Worm (Caenorhabditis elegans) whole organism, L2 larva: ENCODE data around the gene M176.11.

Source experiments
- C34F6.9 ChIP-seq: fragments of 150-350 bp; optimal IDR thresholded peaks from 2 replicates; lab custom pipeline; 2014; ENCODE audit warnings: missing biosample characterization, missing genetic modification characterization
- F13H6.1 ChIP-seq: sonication (generic microtip); optimal IDR thresholded peaks from 2 replicates; lab custom pipeline; 2016; ENCODE audit warnings: missing genetic modification characterization, missing compliant biosample characterization
- R02D3.7 ChIP-seq: fragments of 150-350 bp; optimal IDR thresholded peaks from 2 replicates; lab custom pipeline; 2014; ENCODE audit warnings: missing biosample characterization, missing genetic modification characterization
- Y55F3AM.14 ChIP-seq: fragments of 200-800 bp; sonication (Bioruptor generic); optimal IDR thresholded peaks from 2 replicates; lab custom pipeline; 2018; ENCODE audit warnings: mild to moderate bottlenecking, missing genetic modification characterization, missing compliant biosample characterization
- ZK546.5 ChIP-seq: sonication (generic microtip); optimal IDR thresholded peaks from 2 replicates; lab custom pipeline; 2017; ENCODE audit warnings: missing biosample characterization, missing genetic modification characterization
- alr-1 ChIP-seq: fragments of 150-350 bp; optimal IDR thresholded peaks from 2 replicates; lab custom pipeline; 2014; ENCODE audit warnings: missing biosample characterization, missing genetic modification characterization
- aly-2 ChIP-seq: fragments of 150-350 bp; optimal IDR thresholded peaks from 2 replicates; lab custom pipeline; 2014; ENCODE audit warnings: missing biosample characterization, missing genetic modification characterization
- ama-1 ChIP-seq: fragments of 150-350 bp; optimal IDR thresholded peaks from 2 replicates; lab custom pipeline; 2018; ENCODE audit warnings: inconsistent platforms
- blmp-1 ChIP-seq: sonication (generic microtip); optimal IDR thresholded peaks from 2 replicates; lab custom pipeline; 2017; ENCODE audit warnings: missing genetic modification characterization, mild to moderate bottlenecking, missing compliant biosample characterization, antibody characterized with exemption, moderate library complexity; ENCODE audit not compliant: insufficient read depth
- ceh-16 ChIP-seq: fragments of 150-350 bp; optimal IDR thresholded peaks from 2 replicates; lab custom pipeline; 2014; ENCODE audit warnings: missing biosample characterization, missing genetic modification characterization
- crh-2 ChIP-seq: sonication (generic microtip); optimal IDR thresholded peaks from 2 replicates; lab custom pipeline; 2017; ENCODE audit warnings: missing biosample characterization, missing genetic modification characterization
- egl-27 ChIP-seq: sonication (generic microtip); optimal IDR thresholded peaks from 3 replicates; lab custom pipeline; 2017; ENCODE audit warnings: missing biosample characterization, missing genetic modification reagents, missing genetic modification characterization
- elt-1 ChIP-seq: fragments of 150-350 bp; optimal IDR thresholded peaks from 2 replicates; lab custom pipeline; 2014; ENCODE audit warnings: missing biosample characterization, missing genetic modification characterization
- fos-1 ChIP-seq: fragments of 150-350 bp; optimal IDR thresholded peaks from 2 replicates; lab custom pipeline; 2014; ENCODE audit warnings: missing biosample characterization, missing genetic modification characterization
- gmeb-1 ChIP-seq: fragments of 150-350 bp; optimal IDR thresholded peaks from 2 replicates; lab custom pipeline; 2014; ENCODE audit warnings: missing biosample characterization, missing genetic modification characterization
- lin-13 ChIP-seq: fragments of 150-350 bp; optimal IDR thresholded peaks from 2 replicates; lab custom pipeline; 2014; ENCODE audit warnings: missing biosample characterization, missing genetic modification reagents, missing genetic modification characterization
- lin-39 ChIP-seq: fragments of 150-350 bp; optimal IDR thresholded peaks from 2 replicates; lab custom pipeline; 2014; ENCODE audit warnings: missing biosample characterization, missing genetic modification reagents, missing genetic modification characterization
- lsy-2 ChIP-seq, 2 experiments: fragments of 150-350 bp in 1 of 2; sonication (generic microtip) in 1 of 2; optimal IDR thresholded peaks; 2 replicates each; lab custom pipeline; 2014 to 2017; ENCODE audit warnings: missing biosample characterization in 2 of 2, missing genetic modification characterization in 2 of 2
- mab-5 ChIP-seq: fragments of 150-350 bp; optimal IDR thresholded peaks from 2 replicates; lab custom pipeline; 2014; ENCODE audit warnings: missing biosample characterization, missing genetic modification characterization
- nhr-10 ChIP-seq: sonication (generic microtip); optimal IDR thresholded peaks from 2 replicates; lab custom pipeline; 2017; ENCODE audit warnings: missing biosample characterization, missing genetic modification characterization
- nhr-11 ChIP-seq: fragments of 150-350 bp; optimal IDR thresholded peaks from 2 replicates; lab custom pipeline; 2014; ENCODE audit warnings: missing biosample characterization, missing genetic modification characterization
- nhr-129 ChIP-seq: fragments of 150-350 bp; optimal IDR thresholded peaks from 2 replicates; lab custom pipeline; 2014; ENCODE audit warnings: missing biosample characterization, missing genetic modification characterization
- nhr-23 ChIP-seq: fragments of 150-350 bp; optimal IDR thresholded peaks from 2 replicates; lab custom pipeline; 2014; ENCODE audit warnings: missing biosample characterization, missing genetic modification reagents, missing genetic modification characterization
- nhr-237 ChIP-seq: fragments of 150-350 bp; optimal IDR thresholded peaks from 2 replicates; lab custom pipeline; 2014; ENCODE audit warnings: missing biosample characterization, missing genetic modification characterization
- nhr-25 ChIP-seq: fragments of 150-350 bp; sonication (generic microtip); optimal IDR thresholded peaks from 3 replicates; lab custom pipeline; 2014; ENCODE audit warnings: missing biosample characterization, missing genetic modification characterization
- nhr-77 ChIP-seq: fragments of 150-350 bp; optimal IDR thresholded peaks from 2 replicates; lab custom pipeline; 2014; ENCODE audit warnings: missing biosample characterization, missing genetic modification characterization
- peb-1 ChIP-seq: fragments of 150-350 bp; optimal IDR thresholded peaks from 2 replicates; lab custom pipeline; 2014; ENCODE audit warnings: missing biosample characterization, missing genetic modification characterization
- sem-4 ChIP-seq: fragments of 150-350 bp; optimal IDR thresholded peaks from 2 replicates; lab custom pipeline; 2014; ENCODE audit warnings: missing biosample characterization, missing genetic modification reagents, missing genetic modification characterization
- skn-1 ChIP-seq: sonication (generic microtip); optimal IDR thresholded peaks from 2 replicates; lab custom pipeline; 2017; ENCODE audit warnings: missing biosample characterization, missing genetic modification characterization
- sma-9 ChIP-seq, 2 experiments: fragments of 150-350 bp in 1 of 2; sonication (generic microtip) in 1 of 2; optimal IDR thresholded peaks; 2 replicates each; lab custom pipeline; 2014 to 2016; ENCODE audit warnings: missing genetic modification characterization in 2 of 2, mild to moderate bottlenecking in 1 of 2, missing biosample characterization in 1 of 2, missing compliant biosample characterization in 1 of 2, missing genetic modification reagents in 1 of 2, moderate library complexity in 1 of 2
- snpc-4 ChIP-seq: fragments of 150-350 bp; optimal IDR thresholded peaks from 2 replicates; lab custom pipeline; 2014; ENCODE audit warnings: missing biosample characterization, missing genetic modification characterization
- unc-39 ChIP-seq: fragments of 150-350 bp; optimal IDR thresholded peaks from 2 replicates; lab custom pipeline; 2014; ENCODE audit warnings: missing biosample characterization, missing genetic modification characterization
- unc-55 ChIP-seq: fragments of 150-350 bp; sonication (generic microtip); optimal IDR thresholded peaks from 3 replicates; lab custom pipeline; 2014; ENCODE audit warnings: missing biosample characterization, missing genetic modification reagents, missing genetic modification characterization
- unc-62 ChIP-seq: fragments of 150-350 bp; optimal IDR thresholded peaks from 2 replicates; lab custom pipeline; 2014; ENCODE audit warnings: missing biosample characterization, missing genetic modification reagents, missing genetic modification characterization
- ztf-1 ChIP-seq: fragments of 200-800 bp; sonication (Bioruptor generic); conservative IDR thresholded peaks from 2 replicates; pipeline ENCODE4 v1.3.6; 2022; ENCODE audit warnings: missing genetic modification characterization, missing compliant biosample characterization
- ztf-11 ChIP-seq: sonication (generic microtip); optimal IDR thresholded peaks from 2 replicates; lab custom pipeline; 2017; ENCODE audit warnings: missing biosample characterization, missing genetic modification characterization
- ztf-4 ChIP-seq: fragments of 150-350 bp; optimal IDR thresholded peaks from 2 replicates; lab custom pipeline; 2014; ENCODE audit warnings: missing biosample characterization, missing genetic modification characterization

M176.11 gene

DNA sequence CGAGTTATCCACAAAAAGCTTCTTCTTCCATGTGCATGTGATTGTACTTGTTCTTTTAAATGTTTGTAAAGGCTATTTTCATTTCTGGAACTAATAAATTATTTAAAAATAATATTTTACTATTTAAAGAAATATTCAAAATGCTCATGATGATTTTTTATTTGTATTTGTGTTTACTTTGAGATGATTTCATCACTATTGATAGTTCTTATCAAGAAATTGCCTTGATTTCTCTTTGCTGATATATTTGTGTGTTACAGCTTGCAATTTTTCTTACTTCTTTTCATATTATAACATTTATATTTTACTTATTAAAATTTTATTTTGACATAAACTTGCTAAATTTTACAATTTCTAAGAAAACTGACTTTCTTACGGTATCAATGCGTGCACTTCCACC lies 43.9 kb upstream of the M176.11 start:
- TF ChIP-seq skn-1 = peak; percentile 19
- no peak for TF ChIP-seq nhr-129 (tag; lab: Kevin White, UChicago)
- TF ChIP-seq lsy-2 (tag; optimal IDR thresholded peaks at IDR 0.05; lab: Kevin White, UChicago) = no peak
- peak; percentile 68 for TF ChIP-seq fos-1 (tag; lab: Kevin White, UChicago)
- no peak for TF ChIP-seq unc-39 (tag; lab: Kevin White, UChicago)
- TF ChIP-seq lin-39 (tag; lab: Kevin White, UChicago) = no peak

DNA sequence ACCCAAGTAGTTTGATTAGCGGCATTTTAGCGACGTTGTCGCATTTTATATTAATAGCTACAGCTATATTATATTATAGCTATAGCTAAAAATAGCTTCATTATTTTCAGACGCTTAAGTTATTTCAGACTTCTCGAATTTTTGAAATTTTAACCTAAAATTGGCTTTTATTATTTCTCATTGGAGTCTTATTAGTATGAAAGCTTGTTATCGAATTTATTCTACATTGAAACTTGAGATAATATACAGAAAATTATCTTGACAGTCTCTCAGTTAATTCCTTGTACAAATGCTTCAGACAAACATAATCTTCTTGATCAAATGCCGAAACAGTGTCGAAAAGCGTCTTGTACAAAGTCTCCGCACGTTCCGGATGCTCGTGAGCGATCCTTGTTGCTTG lies 42.3 kb upstream of the M176.11 start, which contains the start of gene srh-48:
Gene srh-48 (plus strand): TSS at position 301 of the 400 bp plus-strand sequence.
- no peak for TF ChIP-seq lin-13
- TF ChIP-seq unc-39 (tag; lab: Kevin White, UChicago) = no peak
- no peak for TF ChIP-seq mab-5
- no peak for TF ChIP-seq peb-1 (tag; lab: Kevin White, UChicago)

DNA sequence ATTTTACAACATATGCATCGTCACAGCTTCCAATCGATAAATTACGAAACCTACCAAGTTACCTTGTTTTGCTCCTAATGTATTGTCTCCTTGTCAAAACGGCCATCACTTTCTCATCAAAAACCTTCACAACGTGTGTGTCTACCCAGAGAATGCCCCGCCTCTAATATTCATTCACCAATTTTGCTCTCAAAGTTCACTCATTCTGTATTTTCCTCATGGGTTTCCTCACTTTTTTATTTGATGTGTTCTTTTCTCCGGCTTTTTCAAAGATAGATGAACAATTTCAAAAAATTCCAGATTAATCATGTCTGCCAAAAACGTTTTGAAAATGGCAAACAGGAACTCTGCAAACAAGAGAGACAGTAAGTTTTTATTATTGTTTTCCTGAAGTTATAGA lies 36.8 kb upstream of the M176.11 start, which contains the start of gene C06C3.7:
Gene C06C3.7 (plus strand): TSS at position 301 of the 400 bp plus-strand sequence.
- TF ChIP-seq nhr-23 (no peak), lin-39 (tag; lab: Kevin White, UChicago) (no peak), egl-27 (no peak), mab-5 (no peak), unc-55 (GFP tag; lab: Kevin White, UChicago) (no peak), snpc-4 (tag; lab: Kevin White, UChicago) (no peak), nhr-237 (tag; lab: Kevin White, UChicago) (no peak), ztf-1 (no peak), lsy-2 (tag; optimal IDR thresholded peaks at IDR 0.05; lab: Kevin White, UChicago) (no peak), gmeb-1 (tag; lab: Kevin White, UChicago) (no peak), alr-1 (no peak), ztf-11 (tag; lab: Kevin White, UChicago) (no peak), nhr-11 (tag; lab: Kevin White, UChicago) (no peak), ZK546.5 (tag; lab: Kevin White, UChicago) (no peak), sma-9 (GFP tag; optimal IDR thresholded peaks at IDR 0.05; lab: Kevin White, UChicago) (no peak), sma-9 (tag; optimal IDR thresholded peaks at IDR 0.05; lab: Kevin White, UChicago) (no peak), aly-2 (tag; lab: Kevin White, UChicago) (no peak), unc-62 (no peak), nhr-10 (tag; lab: Kevin White, UChicago) (no peak), sem-4 (tag; lab: Kevin White, UChicago) (no peak), C34F6.9 (tag; lab: Kevin White, UChicago) (no peak)

DNA sequence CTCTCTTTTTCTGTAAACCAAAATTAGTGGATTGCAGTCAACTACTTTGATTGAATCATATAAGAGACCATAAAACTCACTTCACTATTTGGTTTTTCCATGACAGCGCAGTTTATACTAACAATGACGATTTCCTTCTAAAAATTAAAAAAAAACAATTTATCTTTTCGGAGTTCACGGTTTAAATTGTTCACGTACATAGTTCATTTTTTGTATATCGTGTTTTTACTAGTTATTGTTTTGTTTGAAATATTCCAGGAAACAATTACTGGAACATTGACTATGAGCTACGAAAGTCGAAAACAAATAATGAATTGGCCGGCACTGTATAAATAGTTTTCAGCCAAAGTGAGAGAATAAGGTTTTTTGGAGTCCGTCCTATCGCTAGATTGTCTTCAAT lies 29.3 kb upstream of the M176.11 start, which contains the start of gene lido-17:
Gene lido-17 (minus strand): TSS at position 101 of the 400 bp plus-strand sequence.
- TF ChIP-seq R02D3.7 (tag; lab: Kevin White, UChicago) (no peak), nhr-237 (tag; lab: Kevin White, UChicago) (no peak), Y55F3AM.14 (GFP tag; lab: Kevin White, UChicago) (no peak), ztf-11 (tag; lab: Kevin White, UChicago) (no peak), unc-62 (no peak), F13H6.1 (tag; lab: Kevin White, UChicago) (no peak), alr-1 (no peak), fos-1 (tag; lab: Kevin White, UChicago) (no peak), nhr-25 (tag; lab: Kevin White, UChicago) (no peak)

DNA sequence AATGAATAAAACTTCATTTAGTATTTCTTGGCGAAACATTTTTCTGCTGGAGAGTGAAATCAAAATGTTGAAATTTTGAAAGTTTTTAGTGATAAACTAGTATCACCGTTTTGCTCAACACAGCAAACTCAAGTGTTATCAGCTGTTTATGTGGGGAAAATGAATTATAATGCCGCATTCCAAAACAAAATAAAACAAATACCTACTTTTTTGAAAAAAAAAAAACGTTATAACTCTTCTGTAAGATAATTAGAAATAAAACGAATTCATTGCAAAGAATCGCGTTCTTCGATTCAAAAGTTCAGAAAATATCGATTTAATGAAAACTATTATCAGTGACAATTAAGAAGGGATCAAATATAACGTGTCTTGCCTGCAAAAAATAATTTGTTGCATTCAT lies 24.6 kb upstream of the M176.11 start, which contains the start of gene Y51B9A.9:
Gene Y51B9A.9 (minus strand): TSS at position 101 of the 400 bp plus-strand sequence.
- TF ChIP-seq lin-39 (tag; lab: Kevin White, UChicago) = no peak
- TF ChIP-seq ztf-1 = no peak
- no peak for TF ChIP-seq ama-1 (lab: Kevin White, UChicago)
- no peak for TF ChIP-seq sem-4 (tag; lab: Kevin White, UChicago)

DNA sequence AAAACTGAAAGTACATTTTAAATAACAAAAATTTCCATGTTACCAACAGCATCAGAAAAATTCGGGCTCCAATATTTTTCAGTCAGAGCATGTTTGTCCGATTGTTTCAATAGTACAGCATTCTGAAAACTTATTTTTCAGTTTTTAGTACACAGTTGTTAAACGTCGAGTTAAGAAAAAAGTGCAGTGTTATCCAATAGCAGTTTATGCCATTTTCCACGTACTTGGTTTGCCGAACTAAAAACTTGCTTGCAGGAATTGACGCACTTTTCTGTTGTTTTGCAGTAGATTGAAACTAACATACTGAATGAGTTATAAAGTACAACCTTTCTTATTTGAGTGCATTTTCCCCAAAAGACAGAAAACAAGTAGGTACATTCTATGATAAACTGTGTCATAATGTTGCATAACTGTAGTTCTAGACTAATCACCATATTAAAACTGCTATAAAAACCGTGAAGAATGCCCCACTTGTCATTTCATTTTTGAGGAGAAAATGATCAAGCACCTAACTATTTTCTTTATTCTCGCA lies 23.6 kb upstream of the M176.11 start, which contains the start of the genes Y51B9A.14 and Y51B9A.8:
Gene Y51B9A.14 (minus strand): TSS at position 101 of the 532 bp plus-strand sequence.
Gene Y51B9A.8 (plus strand): TSS at position 482 of the 532 bp plus-strand sequence.
- no peak for TF ChIP-seq blmp-1 (tag; lab: Kevin White, UChicago)
- no peak for TF ChIP-seq unc-55 (GFP tag; lab: Kevin White, UChicago)
- TF ChIP-seq crh-2 (tag; lab: Kevin White, UChicago) = no peak
- TF ChIP-seq elt-1 (tag; lab: Kevin White, UChicago) = no peak
- TF ChIP-seq ztf-4 (tag; lab: Kevin White, UChicago) = no peak
- TF ChIP-seq mab-5 = no peak
- no peak for TF ChIP-seq R02D3.7 (tag; lab: Kevin White, UChicago)
- no peak for TF ChIP-seq F13H6.1 (tag; lab: Kevin White, UChicago)
- TF ChIP-seq ceh-16 (tag; lab: Kevin White, UChicago) = no peak
- no peak for TF ChIP-seq nhr-77 (tag; lab: Kevin White, UChicago)
- TF ChIP-seq snpc-4 (tag; lab: Kevin White, UChicago) = no peak
- no peak for TF ChIP-seq egl-27
